Fruit fly (Drosophila melanogaster): ENCODE results near the gene c12.1.

The c12.1 gene

dm6 chrX:9319140-9319539 lies at the start of gene c12.1, which contains the start of gene c12.2:
Gene c12.1 (minus strand): TSS chrX:9319223.
Gene c12.2 (plus strand): TSS chrX:9319359.
- TF ChIP-seq CG8478 (optimal IDR thresholded peaks at IDR 0.05) (no peak), CTCF (optimal IDR thresholded peaks at IDR 0.05) (peak; percentile 35 to 54)

- TF ChIP-seq CTCF (optimal IDR thresholded peaks at IDR 0.05) (no peak), CG8478 (optimal IDR thresholded peaks at IDR 0.05) (no peak)
These were observed 37.1 kb upstream of the c12.1 start, which contains the start of the genes Zdhhc8 and BCL7-like for dm6 chrX:9355996-9356708. Gene Zdhhc8 (minus strand): TSS chrX:9356227. Gene BCL7-like (plus strand): TSS chrX:9356634.

dm6 chrX:9355193-9355995 lies 36.4 kb upstream of the c12.1 start:
- TF ChIP-seq CG8478 (optimal IDR thresholded peaks at IDR 0.05) (no peak), CTCF (optimal IDR thresholded peaks at IDR 0.05) (no peak)

DNA sequence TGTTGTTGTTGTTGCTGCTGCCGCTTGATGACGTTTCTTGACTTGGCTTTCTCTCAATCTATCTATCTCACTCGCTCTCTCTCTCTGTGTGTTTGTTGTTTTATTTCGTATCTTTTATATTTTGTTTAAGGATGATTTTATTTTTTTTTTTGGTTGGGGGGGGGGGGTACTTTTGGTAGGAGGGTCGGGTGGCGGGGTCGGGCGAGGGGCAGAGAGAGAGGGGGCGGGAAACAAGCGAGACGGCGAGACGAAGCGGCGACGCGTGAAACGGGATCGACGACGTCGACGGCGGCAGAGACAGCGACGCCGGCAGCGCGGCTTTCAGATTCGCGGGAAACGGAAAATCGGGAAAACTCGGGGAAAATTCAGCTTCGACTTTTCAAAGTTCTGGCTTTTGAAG lies 35.8 kb upstream of the c12.1 start:
- TF ChIP-seq CTCF (optimal IDR thresholded peaks at IDR 0.05) (no peak), CG8478 (optimal IDR thresholded peaks at IDR 0.05) (no peak)

- TF ChIP-seq CG8478 (optimal IDR thresholded peaks at IDR 0.05) (no peak), CTCF (optimal IDR thresholded peaks at IDR 0.05) (no peak)
These were observed 33.4 kb upstream of the c12.1 start for dm6 chrX:9352112-9353096.

- TF ChIP-seq CG8478 (optimal IDR thresholded peaks at IDR 0.05) (no peak), CTCF (optimal IDR thresholded peaks at IDR 0.05) (no peak)
These were observed 31.3 kb upstream of the c12.1 start for dm6 chrX:9350309-9350708.

DNA sequence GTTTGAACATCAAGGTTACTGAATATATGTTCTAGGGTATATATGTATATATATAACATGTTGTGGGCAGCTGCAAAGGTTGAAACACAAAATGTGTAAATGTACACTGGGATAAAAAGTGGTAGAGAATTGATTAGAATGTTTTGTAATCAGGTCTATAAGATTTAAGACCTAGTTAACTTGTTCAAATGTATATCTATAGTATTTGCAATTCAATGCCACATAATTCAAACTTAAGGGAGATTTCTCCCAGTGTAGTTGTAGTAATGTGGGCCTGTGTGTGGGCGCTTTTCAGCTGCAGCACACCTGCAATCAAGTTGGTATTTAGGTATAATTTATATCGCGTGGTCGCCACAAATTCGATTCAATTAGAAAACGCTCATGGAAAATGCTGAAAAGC lies 30.2 kb upstream of the c12.1 start:
- TF ChIP-seq CG8478 (optimal IDR thresholded peaks at IDR 0.05) = no peak
- no peak for TF ChIP-seq CTCF (optimal IDR thresholded peaks at IDR 0.05)

DNA sequence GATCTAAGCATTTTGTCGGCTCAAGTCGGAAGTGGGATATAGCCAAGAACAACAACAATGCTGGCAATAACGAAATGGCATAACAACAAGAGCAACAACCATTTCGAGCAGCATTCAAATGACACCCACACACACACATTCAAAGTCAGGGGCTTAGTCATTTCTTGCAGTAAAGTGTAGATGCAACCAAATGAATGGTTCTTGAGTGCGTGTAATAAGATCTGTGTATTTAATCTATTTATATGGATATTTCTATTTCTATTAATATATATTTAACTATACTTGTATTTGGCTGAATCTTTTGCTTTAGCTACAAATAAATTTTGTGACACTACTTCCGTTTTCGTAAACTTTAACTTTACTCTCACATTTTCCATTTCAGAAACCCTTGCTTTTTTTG lies 28.7 kb upstream of the c12.1 start:
- TF ChIP-seq CG8478 (optimal IDR thresholded peaks at IDR 0.05) (no peak), CTCF (optimal IDR thresholded peaks at IDR 0.05) (no peak)

DNA sequence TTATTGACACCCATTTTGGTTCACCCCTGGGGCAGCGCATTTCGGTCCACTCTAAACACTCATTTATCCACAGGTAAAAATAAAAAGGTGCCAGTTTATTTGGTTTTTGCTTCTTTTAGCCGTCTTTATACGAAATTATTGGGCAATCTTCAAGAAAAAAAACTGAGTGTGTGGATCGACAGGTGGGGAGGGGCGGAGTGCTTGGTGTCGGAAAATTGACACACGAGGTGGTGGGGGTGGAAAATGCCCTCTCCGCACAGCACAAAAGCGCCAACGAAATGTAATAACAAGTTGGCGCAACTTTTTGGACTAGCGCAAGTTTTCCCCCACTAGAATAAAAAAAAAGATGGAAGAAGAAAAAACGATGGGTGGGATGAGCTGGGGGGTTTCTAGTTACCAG lies 26.5 kb upstream of the c12.1 start:
- TF ChIP-seq CG8478 (optimal IDR thresholded peaks at IDR 0.05) (no peak), CTCF (optimal IDR thresholded peaks at IDR 0.05) (no peak)

dm6 chrX:9344482-9345106 lies 25.6 kb upstream of the c12.1 start:
- TF ChIP-seq CG8478 (optimal IDR thresholded peaks at IDR 0.05) = no peak
- no peak for TF ChIP-seq CTCF (optimal IDR thresholded peaks at IDR 0.05)

DNA sequence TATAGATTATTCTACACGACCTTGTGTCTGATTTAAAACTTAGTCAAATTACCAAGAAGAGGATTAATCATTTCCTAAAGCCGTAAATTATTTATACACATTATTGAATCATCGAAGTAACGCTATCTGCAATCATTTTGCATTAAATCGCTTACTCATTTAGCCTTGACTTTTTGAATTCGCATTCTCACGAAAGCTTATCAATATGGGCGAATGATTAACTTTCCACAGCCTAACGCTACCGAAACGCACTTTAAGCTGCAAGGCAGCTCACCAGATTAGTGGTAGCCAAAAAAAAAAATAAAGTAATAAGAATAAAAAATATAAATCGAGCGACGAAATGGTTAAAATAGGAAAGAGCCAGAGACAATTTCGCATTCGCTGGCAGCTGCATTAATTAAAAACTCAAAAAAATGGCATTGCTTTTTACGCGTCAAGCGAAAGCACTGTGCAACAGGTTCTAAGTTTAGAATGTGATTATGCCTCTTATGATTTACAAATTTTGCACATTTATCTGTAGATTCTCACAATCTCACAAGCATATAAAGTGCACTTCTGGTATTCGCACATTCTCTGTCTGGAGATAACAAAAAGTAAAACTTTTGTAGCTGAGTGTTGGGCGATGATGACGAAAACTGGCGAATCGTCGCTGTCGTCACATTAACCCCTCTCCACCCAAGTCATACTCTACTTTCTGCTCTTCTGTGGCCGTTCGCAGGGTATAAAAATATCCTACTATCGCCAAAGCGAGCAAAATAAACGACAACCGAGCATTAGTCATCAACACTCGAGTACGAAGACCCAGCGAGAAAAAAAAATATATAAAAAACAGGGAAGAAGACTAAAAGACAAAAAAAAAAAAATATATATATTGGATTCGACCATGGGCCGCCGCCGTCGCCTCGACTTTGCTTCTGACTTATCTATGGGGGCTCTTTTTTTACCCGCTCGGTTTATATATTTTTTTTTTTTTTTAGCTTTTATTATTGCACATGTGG lies 24.8 kb upstream of the c12.1 start:
- TF ChIP-seq CTCF (optimal IDR thresholded peaks at IDR 0.05) = no peak
- no peak for TF ChIP-seq CG8478 (optimal IDR thresholded peaks at IDR 0.05)

- TF ChIP-seq CTCF (optimal IDR thresholded peaks at IDR 0.05) (no peak), CG8478 (optimal IDR thresholded peaks at IDR 0.05) (no peak)
These were observed 13.2 kb upstream of the c12.1 start for dm6 chrX:9332208-9332607.

- TF ChIP-seq CTCF (optimal IDR thresholded peaks at IDR 0.05) (no peak), CG8478 (optimal IDR thresholded peaks at IDR 0.05) (no peak)
These were observed 11.4 kb upstream of the c12.1 start, which contains the start of gene CG34450 for dm6 chrX:9330387-9330786. Gene CG34450 (minus strand): TSS chrX:9330487.
